Worm (Caenorhabditis elegans) whole organism, L2 larva: ENCODE results near the gene Y41D4B.6.

ENCODE experiments used
- crh-2 ChIP-seq: sonication (generic microtip); optimal IDR thresholded peaks from 2 replicates; lab custom pipeline; 2017; ENCODE audit warnings: missing biosample characterization, missing genetic modification characterization
- egl-27 ChIP-seq: sonication (generic microtip); optimal IDR thresholded peaks from 3 replicates; lab custom pipeline; 2017; ENCODE audit warnings: missing biosample characterization, missing genetic modification reagents, missing genetic modification characterization
- elt-1 ChIP-seq: fragments of 150-350 bp; optimal IDR thresholded peaks from 2 replicates; lab custom pipeline; 2014; ENCODE audit warnings: missing biosample characterization, missing genetic modification characterization
- lin-39 ChIP-seq: fragments of 150-350 bp; optimal IDR thresholded peaks from 2 replicates; lab custom pipeline; 2014; ENCODE audit warnings: missing biosample characterization, missing genetic modification reagents, missing genetic modification characterization
- nhr-12 ChIP-seq: fragments of 150-350 bp; optimal IDR thresholded peaks from 2 replicates; lab custom pipeline; 2014; ENCODE audit warnings: missing biosample characterization, missing genetic modification characterization
- ztf-4 ChIP-seq: fragments of 150-350 bp; optimal IDR thresholded peaks from 2 replicates; lab custom pipeline; 2014; ENCODE audit warnings: missing biosample characterization, missing genetic modification characterization

- TF ChIP-seq elt-1 (tag; lab: Kevin White, UChicago) = no peak
- no peak for TF ChIP-seq lin-39
- TF ChIP-seq egl-27 (tag; lab: Kevin White, UChicago) = no peak
- TF ChIP-seq nhr-12 (tag; lab: Kevin White, UChicago) = no peak
- no peak for TF ChIP-seq ztf-4 (tag; lab: Kevin White, UChicago)
- no peak for TF ChIP-seq crh-2 (tag; lab: Kevin White, UChicago)
These were observed 13.8 kb upstream of the Y41D4B.6 start, which contains the start of gene nhr-92 for ce11 chrIV:1619519-1620311.
